Fruit fly (Drosophila melanogaster): ENCODE data around the gene CG11755.

CG11755 gene

DNA sequence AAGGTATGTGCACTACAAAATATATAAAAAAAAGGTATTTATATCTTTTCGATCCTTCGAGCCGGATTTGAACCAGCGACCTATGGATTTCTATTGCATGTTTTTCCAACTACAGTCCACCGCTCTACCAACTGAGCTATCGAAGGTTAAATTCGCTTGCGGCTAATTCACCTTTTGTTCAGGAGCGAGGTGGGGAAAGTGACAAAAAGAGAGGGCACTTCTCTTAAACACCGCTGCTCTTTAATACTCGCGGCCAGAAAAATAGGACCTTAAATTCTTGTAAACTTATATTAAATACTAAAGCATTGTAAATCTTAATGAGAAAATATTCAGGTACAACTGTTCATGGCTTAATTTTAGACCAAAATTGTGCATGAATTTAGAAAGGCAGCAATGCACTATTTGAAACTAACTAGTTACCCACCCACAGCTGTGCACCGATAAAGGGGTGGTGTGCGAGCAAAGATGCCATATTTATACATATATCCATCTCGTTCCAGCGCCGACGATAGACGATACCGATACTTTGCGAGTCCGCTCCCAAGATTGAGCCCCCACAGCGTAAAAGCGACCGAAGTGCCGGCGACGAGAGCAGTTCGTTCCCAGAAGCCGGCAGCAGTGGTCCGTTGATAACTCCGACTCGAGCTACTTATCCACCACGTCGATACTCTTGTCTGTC, 7.5 kb upstream of the CG11755 start (continued):
- peak; percentile 99 for TF ChIP-seq gem (tag; optimal IDR thresholded peaks at IDR 0.05)
- peak; percentile 89 for TF ChIP-seq luna (GFP tag; optimal IDR thresholded peaks at IDR 0.05)
- no peak for TF ChIP-seq pan (optimal IDR thresholded peaks at IDR 0.05)
- peak in 1 of 2 experiments; percentile 97 for TF ChIP-seq pan (GFP tag; optimal IDR thresholded peaks at IDR 0.05 in 1 of 2, IDR thresholded peaks at IDR 0.05 in 1 of 2)
- peak; percentile 92 for TF ChIP-seq emc (GFP tag; optimal IDR thresholded peaks at IDR 0.05)
- peak; percentile 94 for TF ChIP-seq kah (GFP tag; optimal IDR thresholded peaks at IDR 0.05)
- peak; percentile 98 for TF ChIP-seq dpn (GFP tag; optimal IDR thresholded peaks at IDR 0.05)
- peak; percentile 80 for TF ChIP-seq ato (GFP tag; IDR thresholded peaks at IDR 0.05; ENCODE audit: partially characterized antibody)
- TF ChIP-seq CG13624 (GFP tag; optimal IDR thresholded peaks at IDR 0.05): peak; percentile 98
- no peak for TF ChIP-seq br (optimal IDR thresholded peaks at IDR 0.05)
- peak; percentile 94 for TF ChIP-seq CG9817 (tag; optimal IDR thresholded peaks at IDR 0.05)
- TF ChIP-seq dmrt99B (tag; optimal IDR thresholded peaks at IDR 0.05): peak; percentile 98
- peak; percentile 87 for TF ChIP-seq CG17802 (tag; optimal IDR thresholded peaks at IDR 0.05)
- TF ChIP-seq insv (GFP tag; optimal IDR thresholded peaks at IDR 0.05): peak; percentile 53 to 81
- peak; percentile 97 for TF ChIP-seq Sox102F (GFP tag; optimal IDR thresholded peaks at IDR 0.05)
- TF ChIP-seq wek (GFP tag; optimal IDR thresholded peaks at IDR 0.05): peak; percentile 94
- peak; percentile 87 for TF ChIP-seq TFAM (GFP tag; optimal IDR thresholded peaks at IDR 0.05)
- TF ChIP-seq unpg (GFP tag; optimal IDR thresholded peaks at IDR 0.05): peak; percentile 99
- peak; percentile 96 for TF ChIP-seq CG7987 (GFP tag; optimal IDR thresholded peaks at IDR 0.05)
- TF ChIP-seq sr (GFP tag; IDR thresholded peaks at IDR 0.05): peak; percentile 89
- peak; percentile 86 for TF ChIP-seq CG9876 (GFP tag; optimal IDR thresholded peaks at IDR 0.05)
- peak; percentile 91 for TF ChIP-seq D19B (GFP tag; optimal IDR thresholded peaks at IDR 0.05)
- peak; percentile 98 for TF ChIP-seq Drgx (GFP tag; IDR thresholded peaks at IDR 0.05)
- peak; percentile 95 for TF ChIP-seq CG12942 (GFP tag; optimal IDR thresholded peaks at IDR 0.05)
- TF ChIP-seq trem (tag; optimal IDR thresholded peaks at IDR 0.05): peak; percentile 96
- TF ChIP-seq Gsc (GFP tag; IDR thresholded peaks at IDR 0.05): no peak; the same call in 1 of the 2 replicates
- peak; percentile 97 for TF ChIP-seq cwo (GFP tag; optimal IDR thresholded peaks at IDR 0.05)
- peak; percentile 98 for TF ChIP-seq CG11695 (GFP tag; IDR thresholded peaks at IDR 0.05)
- TF ChIP-seq tgo (GFP tag; IDR thresholded peaks at IDR 0.05): peak; percentile 96
- TF ChIP-seq CG10147 (GFP tag; optimal IDR thresholded peaks at IDR 0.05): peak; percentile 97
- peak; percentile 96 for TF ChIP-seq CG14014 (GFP tag; IDR thresholded peaks at IDR 0.05)
- TF ChIP-seq ranshi (GFP tag; IDR thresholded peaks at IDR 0.05): peak; percentile 96
- TF ChIP-seq Dbx (GFP tag; IDR thresholded peaks at IDR 0.05): peak; percentile 96
- no peak; the same call in 1 of the 3 replicates for TF ChIP-seq CG14860 (GFP tag; IDR thresholded peaks at IDR 0.05; ENCODE audit: partially characterized antibody)
- peak; percentile 92 for TF ChIP-seq NFAT (GFP tag; IDR thresholded peaks at IDR 0.05)
- peak; percentile 94 for TF ChIP-seq jing (GFP tag; optimal IDR thresholded peaks at IDR 0.05)
- peak; percentile 92 for TF ChIP-seq Atf3 (GFP tag; optimal IDR thresholded peaks at IDR 0.05)
- peak; percentile 51; the same call in 1 of the 2 replicates for TF ChIP-seq Dip2 (GFP tag; IDR thresholded peaks at IDR 0.05)
- TF ChIP-seq yki (optimal IDR thresholded peaks at IDR 0.05): peak; percentile 58
- peak; percentile 91 for TF ChIP-seq Aef1 (GFP tag; IDR thresholded peaks at IDR 0.05)
- TF ChIP-seq Usf (GFP tag; optimal IDR thresholded peaks at IDR 0.05): peak; percentile 96
- TF ChIP-seq ro (GFP tag; IDR thresholded peaks at IDR 0.05): peak; percentile 87
- TF ChIP-seq zfh2 (GFP tag; optimal IDR thresholded peaks at IDR 0.05): peak; percentile 96
- TF ChIP-seq klu (GFP tag; IDR thresholded peaks at IDR 0.05): peak; percentile 84
- peak; percentile 99 for TF ChIP-seq CG12219 (GFP tag; optimal IDR thresholded peaks at IDR 0.05)
- TF ChIP-seq CG8765 (GFP tag; IDR thresholded peaks at IDR 0.05): peak; percentile 90
- TF ChIP-seq gt (GFP tag; IDR thresholded peaks at IDR 0.05): peak; percentile 91
- peak; percentile 92 for TF ChIP-seq CG4617 (GFP tag; optimal IDR thresholded peaks at IDR 0.05; ENCODE audit: borderline replicate concordance)
- peak; percentile 21 for TF ChIP-seq inv (GFP tag; IDR thresholded peaks at IDR 0.05; ENCODE audit: partially characterized antibody)
- peak; percentile 95 for TF ChIP-seq sqz (GFP tag; optimal IDR thresholded peaks at IDR 0.05)
- peak; percentile 100 for TF ChIP-seq sens (GFP tag)

Measured in whole organism, embryonic.